Worm (Caenorhabditis elegans) whole organism, L4 larva: ENCODE measurements around the gene B0454.5.

Experiments used
- fkh-10 ChIP-seq: fragments of 150-350 bp; optimal IDR thresholded peaks from 2 replicates; lab custom pipeline; 2014; ENCODE audit warnings: missing biosample characterization, missing genetic modification reagents, missing genetic modification characterization
- mep-1 ChIP-seq: fragments of 150-350 bp; sonication (generic microtip); optimal IDR thresholded peaks from 3 replicates; lab custom pipeline; 2014; ENCODE audit warnings: missing biosample characterization, missing genetic modification characterization
- nhr-111 ChIP-seq: fragments of 200-800 bp; sonication (Bioruptor generic); optimal IDR thresholded peaks from 2 replicates; lab custom pipeline; 2018; ENCODE audit warnings: mild to moderate bottlenecking, missing genetic modification characterization, missing compliant biosample characterization
- nhr-76 ChIP-seq: fragments of 150-350 bp; optimal IDR thresholded peaks from 2 replicates; lab custom pipeline; 2014; ENCODE audit warnings: missing biosample characterization, missing genetic modification characterization

DNA sequence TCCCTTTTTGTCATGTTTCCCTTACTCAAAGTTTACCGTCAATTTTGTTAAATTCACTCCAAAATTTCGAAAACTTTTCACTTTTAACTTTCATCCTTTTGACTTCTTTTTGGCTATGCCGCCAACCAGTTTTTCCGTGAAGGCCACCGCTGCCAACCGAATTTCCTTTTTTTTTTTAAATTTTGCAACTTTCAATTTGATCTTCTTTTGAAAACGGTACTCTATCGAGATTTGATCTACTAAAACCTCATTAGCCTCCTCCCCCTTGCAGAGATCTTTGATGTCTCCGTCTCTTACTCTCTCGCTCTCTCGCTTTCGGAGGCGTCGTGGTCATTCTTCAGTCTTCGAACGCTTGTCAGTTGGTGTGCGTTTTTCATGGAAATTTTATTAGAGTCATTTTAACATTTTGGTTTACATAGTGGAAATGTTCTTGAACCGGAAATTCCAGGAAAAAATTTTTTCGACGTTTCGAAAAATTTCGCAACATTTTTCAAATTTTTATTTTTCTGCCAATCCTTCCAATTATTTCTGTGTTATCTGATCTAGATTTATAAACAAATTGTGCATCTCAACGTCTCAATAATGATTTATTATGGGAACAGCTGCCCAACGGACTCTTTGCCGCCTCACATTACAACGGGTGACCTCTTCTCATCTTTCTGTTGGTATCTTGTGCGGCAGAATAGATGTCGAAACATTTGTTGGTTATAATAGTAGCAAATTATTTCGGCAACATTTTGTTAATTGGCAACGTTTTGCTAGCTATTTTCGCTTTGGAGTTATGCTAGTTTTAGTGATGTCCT lies 43.9 kb upstream of the B0454.5 start:
- TF ChIP-seq fkh-10 (GFP tag; lab: Kevin White, UChicago) (no peak), nhr-111 (GFP tag; lab: Kevin White, UChicago) (no peak), mep-1 (tag; lab: Kevin White, UChicago) (no peak), nhr-76 (no peak)
